Worm (Caenorhabditis elegans) whole organism, late embryonic: ENCODE results near the gene srg-8.

Experiments
- ceh-14 ChIP-seq: sonication (generic microtip); optimal IDR thresholded peaks from 2 replicates; lab custom pipeline; 2016; ENCODE audit warnings: missing genotype, missing genetic modification characterization, missing compliant biosample characterization
- ceh-2 ChIP-seq: sonication (generic microtip); optimal IDR thresholded peaks from 2 replicates; lab custom pipeline; 2016; ENCODE audit warnings: missing genotype, missing genetic modification characterization, missing compliant biosample characterization
- ceh-22 ChIP-seq: sonication (generic microtip); optimal IDR thresholded peaks from 2 replicates; lab custom pipeline; 2017; ENCODE audit warnings: missing biosample characterization, missing genetic modification characterization
- ceh-30 ChIP-seq: fragments of 150-350 bp; optimal IDR thresholded peaks from 2 replicates; lab custom pipeline; 2014; ENCODE audit warnings: missing biosample characterization, missing genetic modification characterization
- ceh-31 ChIP-seq: sonication (generic microtip); optimal IDR thresholded peaks from 2 replicates; lab custom pipeline; 2016; ENCODE audit warnings: missing genetic modification characterization, missing compliant biosample characterization
- ceh-45 ChIP-seq: fragments of 200-800 bp; sonication (Bioruptor generic); IDR thresholded peaks from 2 replicates; pipeline ENCODE4 v1.3.6; 2022; ENCODE audit warnings: missing genetic modification reagents, missing genetic modification characterization, missing compliant biosample characterization
- ceh-48 ChIP-seq: sonication (generic microtip); optimal IDR thresholded peaks from 2 replicates; lab custom pipeline; 2016; ENCODE audit warnings: missing genetic modification characterization, inconsistent platforms, missing compliant biosample characterization
- ceh-9 ChIP-seq: sonication (generic microtip); optimal IDR thresholded peaks from 2 replicates; lab custom pipeline; 2016; ENCODE audit warnings: mild to moderate bottlenecking, missing genetic modification characterization, inconsistent platforms, missing compliant biosample characterization
- che-1 ChIP-seq: sonication (generic microtip); optimal IDR thresholded peaks from 2 replicates; lab custom pipeline; 2016; ENCODE audit warnings: mild to moderate bottlenecking, missing genetic modification characterization, missing compliant biosample characterization
- dve-1 ChIP-seq: sonication (generic microtip); optimal IDR thresholded peaks from 2 replicates; lab custom pipeline; 2017; ENCODE audit warnings: antibody characterized with exemption, mild to moderate bottlenecking, missing genetic modification characterization, missing compliant biosample characterization
- elt-2 ChIP-seq: sonication (generic microtip); optimal IDR thresholded peaks from 2 replicates; lab custom pipeline; 2016; ENCODE audit warnings: missing genetic modification reagents, missing genetic modification characterization, missing compliant biosample characterization
- fax-1 ChIP-seq: sonication (generic microtip); optimal IDR thresholded peaks from 2 replicates; lab custom pipeline; 2016; ENCODE audit warnings: missing genotype, missing genetic modification characterization, missing compliant biosample characterization
- hlh-6 ChIP-seq: sonication (generic microtip); optimal IDR thresholded peaks from 2 replicates; lab custom pipeline; 2016; ENCODE audit warnings: missing genotype, missing genetic modification characterization, missing compliant biosample characterization
- hlh-8 ChIP-seq: sonication (generic microtip); optimal IDR thresholded peaks from 2 replicates; lab custom pipeline; 2016; ENCODE audit warnings: missing genotype, missing genetic modification characterization, missing compliant biosample characterization
- lim-6 ChIP-seq: sonication (generic microtip); optimal IDR thresholded peaks from 2 replicates; lab custom pipeline; 2016; ENCODE audit warnings: missing genetic modification characterization, missing compliant biosample characterization
- mec-3 ChIP-seq: sonication (generic microtip); optimal IDR thresholded peaks from 2 replicates; lab custom pipeline; 2016; ENCODE audit warnings: borderline replicate concordance, missing genetic modification characterization, missing compliant biosample characterization
- npax-4 ChIP-seq: sonication (generic microtip); optimal IDR thresholded peaks from 2 replicates; lab custom pipeline; 2016; ENCODE audit warnings: missing genetic modification characterization, missing compliant biosample characterization
- pax-1 ChIP-seq: fragments of 150-350 bp; optimal IDR thresholded peaks from 2 replicates; lab custom pipeline; 2014; ENCODE audit warnings: missing biosample characterization, missing genetic modification characterization
- pha-4 ChIP-seq: fragments of 150-350 bp; optimal IDR thresholded peaks from 2 replicates; lab custom pipeline; 2018; ENCODE audit warnings: missing biosample characterization, missing genetic modification reagents, missing genetic modification characterization
- ref-2 ChIP-seq: sonication (generic microtip); optimal IDR thresholded peaks from 2 replicates; lab custom pipeline; 2016; ENCODE audit warnings: missing genetic modification characterization, missing compliant biosample characterization
- sox-2 ChIP-seq: fragments of 200-800 bp; sonication (Bioruptor generic); IDR thresholded peaks from 2 replicates; pipeline ENCODE4 v1.3.6; 2022; ENCODE audit warnings: missing genetic modification reagents, missing genetic modification characterization, missing compliant biosample characterization
- syd-9 ChIP-seq: sonication (generic microtip); optimal IDR thresholded peaks from 2 replicates; lab custom pipeline; 2016; ENCODE audit warnings: mild to moderate bottlenecking, missing genetic modification characterization, moderate library complexity, missing compliant biosample characterization
- tbx-2 ChIP-seq: sonication (generic microtip); optimal IDR thresholded peaks from 2 replicates; lab custom pipeline; 2016; ENCODE audit warnings: missing genetic modification characterization, missing compliant biosample characterization
- unc-3 ChIP-seq, 2 experiments: fragments of 200-800 bp in 1 of 2; sonication (Bioruptor generic) in 1 of 2; sonication (generic microtip) in 1 of 2; conservative IDR thresholded peaks in 1 of 2; optimal IDR thresholded peaks in 1 of 2; 2 replicates each; pipeline versions ENCODE4 v1.3.6 to Lab custom; 2016 to 2022; ENCODE audit warnings: missing compliant biosample characterization in 2 of 2, missing genetic modification characterization in 2 of 2, missing genetic modification reagents in 1 of 2
- unc-55 ChIP-seq: sonication (generic microtip); optimal IDR thresholded peaks from 2 replicates; lab custom pipeline; 2017; ENCODE audit warnings: missing biosample characterization, missing genetic modification reagents, missing genetic modification characterization

Gene srg-8

ce11 chrIII:6248064-6248687 lies 6.5 kb downstream of the srg-8 start, which contains the start of the genes gen-1 and stt-3:
TSS of gene gen-1 (minus strand) at chrIII:6248158.
TSS of gene stt-3 (plus strand) at chrIII:6248637.
- no peak for TF ChIP-seq npax-4 (tag; lab: Kevin White, UChicago)
- TF ChIP-seq dve-1 (tag; lab: Kevin White, UChicago) = no peak
- TF ChIP-seq syd-9 = no peak
- TF ChIP-seq ceh-45 (GFP tag; lab: Robert Waterston, UW) = no peak
- TF ChIP-seq unc-55 = no peak
- TF ChIP-seq, all 69 proteins: peak for 0

DNA sequence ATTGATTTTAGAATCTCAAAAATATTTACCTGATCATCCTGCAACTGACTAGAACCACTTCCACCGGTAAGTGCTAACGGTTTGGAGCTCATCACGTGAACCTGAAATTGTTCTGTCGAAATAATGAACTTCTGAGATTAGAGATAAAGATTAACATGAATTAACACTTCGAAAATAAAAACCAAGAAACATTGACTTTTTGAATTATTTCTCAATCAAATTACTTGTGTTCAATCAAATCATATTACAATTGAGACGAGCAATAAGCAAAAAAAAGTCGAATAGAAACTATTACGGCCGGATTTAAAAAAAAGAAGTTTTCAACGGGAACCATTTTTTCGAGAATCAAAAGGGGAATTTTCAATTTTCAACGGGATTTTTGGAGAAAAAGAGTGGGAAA lies 8.9 kb downstream of the srg-8 start, which contains the start of gene bcas-2:
bcas-2 (minus strand) TSS at position 101 of the 400 bp plus-strand sequence.
- no peak for TF ChIP-seq elt-2

- no peak for TF ChIP-seq hlh-6 (tag; lab: Kevin White, UChicago)
Measured at ce11 chrIII:6240528-6240927, 14.1 kb downstream of the srg-8 start, which contains the start of gene T12A2.3. TSS of gene T12A2.3 (plus strand) at chrIII:6240828.

DNA sequence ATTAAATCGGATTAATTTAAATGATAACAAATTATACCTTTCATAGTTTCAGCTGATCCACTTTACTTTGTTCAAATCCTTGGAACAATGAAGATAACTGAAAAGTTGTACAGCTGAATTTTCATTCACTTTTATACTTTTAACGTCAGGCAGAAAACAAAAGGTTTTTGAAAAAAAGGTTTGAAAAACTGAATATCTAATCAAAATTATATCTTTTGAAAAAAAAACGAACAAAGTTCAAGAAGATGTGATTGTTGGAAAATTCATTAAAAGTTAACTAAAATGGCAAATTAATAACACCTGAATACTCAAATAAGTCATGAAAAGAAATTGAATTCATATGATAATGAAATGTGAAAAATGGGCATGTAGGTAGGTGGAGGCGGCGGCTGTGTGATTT lies 18.0 kb downstream of the srg-8 start, which contains the start of gene T12A2.21:
T12A2.21 (minus strand) TSS at position 101 of the 400 bp plus-strand sequence.
- TF ChIP-seq ceh-2 (tag; lab: Kevin White, UChicago) (no peak), ref-2 (tag; lab: Kevin White, UChicago) (no peak), dve-1 (tag; lab: Kevin White, UChicago) (no peak), fax-1 (no peak)
- TF ChIP-seq, all 69 proteins: peak for 0

ce11 chrIII:6231880-6232279 lies 22.8 kb downstream of the srg-8 start:
- TF ChIP-seq ceh-14 (no peak), elt-2 (peak; percentile 85)

DNA sequence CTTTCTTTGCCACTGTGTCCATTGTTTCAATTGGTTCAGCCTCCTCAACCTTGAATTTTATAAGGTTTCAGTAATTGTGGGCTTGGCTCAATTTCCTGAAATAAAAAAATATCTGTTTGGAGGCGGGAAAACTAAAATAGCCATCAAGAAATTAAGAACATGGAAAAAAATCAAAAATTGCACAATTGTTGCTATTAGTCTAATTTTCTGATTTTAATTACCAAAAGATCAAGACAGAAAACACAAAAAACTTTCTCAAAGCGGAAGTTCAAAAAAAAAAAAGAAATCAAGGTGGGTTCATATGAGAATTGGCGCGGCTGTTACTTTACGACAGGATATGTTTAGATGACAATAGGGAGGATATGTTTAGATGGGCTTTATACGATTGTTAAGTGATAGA lies 23.8 kb downstream of the srg-8 start, which contains the start of gene esyt-2:
esyt-2 (minus strand) TSS at position 101 of the 400 bp plus-strand sequence.
- no peak for TF ChIP-seq mec-3 (tag; lab: Kevin White, UChicago)
- no peak for TF ChIP-seq dve-1 (tag; lab: Kevin White, UChicago)
- no peak for TF ChIP-seq pax-1 (tag; lab: Kevin White, UChicago)
- TF ChIP-seq ceh-9 (tag; lab: Kevin White, UChicago) = no peak

DNA sequence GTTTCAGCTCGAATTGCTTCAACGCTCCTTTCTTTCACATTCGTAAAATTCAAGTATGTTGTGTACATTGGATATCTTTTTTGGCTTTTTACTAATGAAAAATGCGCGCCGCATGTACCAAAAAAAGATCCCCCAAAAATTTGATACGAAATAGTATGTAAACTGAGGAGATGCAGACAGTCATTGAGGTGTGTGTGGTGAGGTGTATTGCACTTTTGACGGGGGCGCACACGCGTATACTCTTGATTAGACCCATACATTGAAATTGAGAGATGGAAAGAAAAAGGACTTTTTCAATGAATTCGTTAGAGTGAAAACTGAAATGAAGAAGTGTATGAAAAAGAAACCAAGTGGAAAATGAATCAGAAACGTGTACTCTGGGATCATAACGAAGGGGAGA lies 33.2 kb downstream of the srg-8 start:
- TF ChIP-seq ceh-31 (no peak), ceh-9 (tag; lab: Kevin White, UChicago) (no peak), unc-3 (GFP tag; conservative IDR thresholded peaks at IDR 0.05; lab: Robert Waterston, UW) (no peak), unc-3 (tag; optimal IDR thresholded peaks at IDR 0.05; lab: Kevin White, UChicago) (no peak), hlh-8 (no peak), sox-2 (no peak), ceh-48 (tag; lab: Kevin White, UChicago) (no peak), pha-4 (tag; lab: Kevin White, UChicago) (no peak), ceh-30 (tag; lab: Kevin White, UChicago) (no peak), tbx-2 (tag; lab: Kevin White, UChicago) (no peak), che-1 (tag; lab: Kevin White, UChicago) (no peak), lim-6 (no peak)

DNA sequence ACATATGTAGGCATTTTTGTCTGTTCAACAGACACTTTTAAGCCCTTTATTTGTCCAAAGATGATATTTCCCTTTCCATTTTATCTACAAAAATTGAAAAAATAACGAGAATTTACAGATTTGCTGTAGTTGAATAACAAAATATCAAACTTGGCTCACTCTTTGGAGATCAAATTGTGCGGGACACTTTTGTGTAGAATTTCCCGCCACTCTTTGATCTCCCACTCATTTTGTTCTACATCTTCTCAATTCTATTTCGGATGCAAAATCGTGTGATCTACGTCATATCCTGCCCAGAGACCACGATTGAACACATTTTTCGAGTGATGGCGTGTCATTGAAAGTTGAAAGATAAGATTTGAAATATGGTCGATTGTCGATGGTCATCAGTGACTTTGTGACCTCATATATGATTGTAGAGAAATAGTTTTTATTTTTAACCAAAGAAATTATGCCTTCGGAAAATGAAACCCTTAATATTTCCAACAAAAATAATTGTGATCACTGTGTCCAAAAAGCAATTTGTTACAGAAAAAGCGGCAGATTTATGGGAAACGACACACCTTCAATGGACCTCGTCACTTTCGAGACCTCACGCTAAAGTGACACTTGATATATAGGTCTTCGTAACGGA lies 37.7 kb downstream of the srg-8 start, which contains the start of gene hot-4:
hot-4 (plus strand) TSS at position 584 of the 634 bp plus-strand sequence.
- TF ChIP-seq ref-2 (tag; lab: Kevin White, UChicago) (no peak), dve-1 (tag; lab: Kevin White, UChicago) (no peak), ceh-22 (tag; lab: Kevin White, UChicago) (no peak), tbx-2 (tag; lab: Kevin White, UChicago) (no peak)
